Fruit fly (Drosophila melanogaster): Measurements from ENCODE around the gene CG33159.

CG33159 gene

DNA sequence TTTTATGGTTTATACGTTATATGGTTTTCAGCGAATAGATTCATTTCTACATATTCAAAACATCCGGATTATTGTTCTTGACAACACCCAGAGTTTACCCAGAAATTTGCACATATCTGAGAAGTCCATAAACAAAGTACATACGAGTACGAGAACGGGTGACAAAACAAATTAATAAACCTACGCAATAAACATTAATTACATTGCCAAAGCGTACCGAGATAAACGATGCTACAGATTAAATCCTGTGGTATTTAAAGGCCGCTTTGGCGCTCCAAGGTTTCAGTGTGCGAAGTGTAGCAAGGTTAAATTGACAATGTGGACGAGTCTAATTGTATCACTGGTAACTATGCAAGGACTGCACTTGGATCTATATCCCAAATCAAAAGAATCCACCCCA lies 17.0 kb downstream of the CG33159 start, which contains the start of gene CG14957:
CG14957 (plus strand) TSS at position 301 of the 400 bp plus-strand sequence.
- TF ChIP-seq CG3838 (GFP tag; optimal IDR thresholded peaks at IDR 0.05) = no peak
- TF ChIP-seq Rfx (GFP tag; IDR thresholded peaks at IDR 0.05) = 0 out of 2 replicates have a peak, but pooled peaks have one; percentile 12
- TF ChIP-seq CG15479 (GFP tag; optimal IDR thresholded peaks at IDR 0.05) = no peak

dm6 chr3L:3186364-3186763 lies 17.9 kb downstream of the CG33159 start, which contains the start of gene CG32284:
CG32284 (plus strand) TSS chr3L:3186664.
- TF ChIP-seq ase (GFP tag; IDR thresholded peaks at IDR 0.05) = no peak
- TF ChIP-seq eve (GFP tag; optimal IDR thresholded peaks at IDR 0.05) = no peak
- no peak for TF ChIP-seq Side (GFP tag; optimal IDR thresholded peaks at IDR 0.05)
- TF ChIP-seq Dp (GFP tag; optimal IDR thresholded peaks at IDR 0.05) = no peak
- no peak for TF ChIP-seq mirr (GFP tag; optimal IDR thresholded peaks at IDR 0.05)
- TF ChIP-seq CG8944 (GFP tag; optimal IDR thresholded peaks at IDR 0.05) = no peak
- TF ChIP-seq trem (tag; optimal IDR thresholded peaks at IDR 0.05) = no peak
- TF ChIP-seq gsb (GFP tag; IDR thresholded peaks at IDR 0.05) = no peak
- TF ChIP-seq emc (GFP tag; optimal IDR thresholded peaks at IDR 0.05) = no peak
- TF ChIP-seq run (tag; optimal IDR thresholded peaks at IDR 0.05) = no peak
- no peak for TF ChIP-seq CG7928 (GFP tag; optimal IDR thresholded peaks at IDR 0.05)
- no peak for TF ChIP-seq Dll (GFP tag; IDR thresholded peaks at IDR 0.05; ENCODE audit: partially characterized antibody)
- no peak for TF ChIP-seq CG10209 (GFP tag; optimal IDR thresholded peaks at IDR 0.05)
- TF ChIP-seq ash1 (GFP tag; optimal IDR thresholded peaks at IDR 0.05) = no peak
- no peak for TF ChIP-seq fd96Cb (tag; optimal IDR thresholded peaks at IDR 0.05)
- TF ChIP-seq pfk (GFP tag; optimal IDR thresholded peaks at IDR 0.05) = no peak
- TF ChIP-seq Chrac-16 (GFP tag; optimal IDR thresholded peaks at IDR 0.05) = no peak

DNA sequence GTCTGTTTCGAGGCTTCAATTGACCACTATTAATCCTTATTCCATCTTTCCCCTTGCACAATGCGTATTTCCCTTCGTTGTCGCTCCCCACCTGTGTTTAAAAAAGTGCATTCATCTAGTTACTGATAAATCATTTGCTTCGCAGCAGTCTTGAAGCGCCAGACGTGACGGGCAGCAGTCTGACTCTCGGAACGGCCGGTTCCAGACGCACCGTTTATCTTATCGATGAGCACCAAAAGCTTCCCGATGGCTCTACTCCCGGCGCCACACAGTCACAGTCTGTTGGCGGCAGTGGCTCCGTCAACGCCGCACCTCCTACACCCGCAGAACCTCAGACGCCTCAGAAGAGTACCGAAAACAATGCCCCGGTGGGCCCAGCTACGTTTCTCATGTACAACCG lies 20.1 kb downstream of the CG33159 start, which contains the start of gene CG42494:
CG42494 (plus strand) TSS at position 301 of the 400 bp plus-strand sequence.
- TF ChIP-seq CG4707 (GFP tag; optimal IDR thresholded peaks at IDR 0.05) (no peak), prd (optimal IDR thresholded peaks at IDR 0.05) (no peak), prd (GFP tag; IDR thresholded peaks at IDR 0.05) (no peak), CG6765 (GFP tag; optimal IDR thresholded peaks at IDR 0.05) (no peak), Optix (GFP tag; IDR thresholded peaks at IDR 0.05) (no peak), repo (GFP tag; optimal IDR thresholded peaks at IDR 0.05) (no peak), crc (GFP tag; optimal IDR thresholded peaks at IDR 0.05) (no peak), bsh (GFP tag; optimal IDR thresholded peaks at IDR 0.05) (no peak)

DNA sequence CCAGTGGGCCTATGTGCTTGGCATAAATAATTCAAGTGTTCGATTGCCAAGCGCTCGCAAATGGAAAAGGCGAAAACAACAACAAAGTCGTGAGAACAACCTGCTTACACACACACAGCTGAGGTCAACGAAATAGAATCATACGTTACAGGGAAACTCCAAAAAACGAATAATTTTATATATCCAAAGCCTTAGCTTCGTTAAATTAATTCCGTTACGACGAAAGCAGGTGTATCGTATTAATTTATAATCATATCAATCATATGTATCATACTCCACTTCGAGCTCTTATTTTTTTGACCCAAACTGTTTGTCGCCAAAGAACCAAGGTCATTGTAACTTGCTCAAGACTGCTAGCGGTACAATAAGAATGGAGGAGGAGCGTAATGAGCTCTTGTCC lies 24.8 kb downstream of the CG33159 start:
- TF ChIP-seq BEAF-32 (GFP tag; optimal IDR thresholded peaks at IDR 0.05) (no peak), eyg (GFP tag; optimal IDR thresholded peaks at IDR 0.05) (peak; percentile 78), CG7786 (GFP tag; optimal IDR thresholded peaks at IDR 0.05) (peak; percentile 60), CG6683 (GFP tag; optimal IDR thresholded peaks at IDR 0.05) (peak; percentile 79), CG4282 (GFP tag; optimal IDR thresholded peaks at IDR 0.05) (no peak), Gsc (GFP tag; IDR thresholded peaks at IDR 0.05) (peak; percentile 57; the same call in 1 of the 2 replicates), crol (GFP tag; IDR thresholded peaks at IDR 0.05) (no peak), Mad (GFP tag; optimal IDR thresholded peaks at IDR 0.05) (peak; percentile 65), dysf (GFP tag; IDR thresholded peaks at IDR 0.05) (peak; percentile 93), CG6254 (GFP tag; optimal IDR thresholded peaks at IDR 0.05) (peak; percentile 88), CG3847 (GFP tag; IDR thresholded peaks at IDR 0.05) (peak; percentile 70), Hr78 (GFP tag; optimal IDR thresholded peaks at IDR 0.05) (no peak), sens (GFP tag) (peak; percentile 97), Tbp (GFP tag; optimal IDR thresholded peaks at IDR 0.05) (no peak), cas (GFP tag; IDR thresholded peaks at IDR 0.05) (peak; percentile 83), Dip3 (GFP tag; optimal IDR thresholded peaks at IDR 0.05) (peak; percentile 77), CG15269 (tag; optimal IDR thresholded peaks at IDR 0.05) (peak; percentile 91), CTCF (GFP tag; optimal IDR thresholded peaks at IDR 0.05) (no peak), CG32532 (GFP tag; IDR thresholded peaks at IDR 0.05) (peak; percentile 89), Bdp1 (GFP tag; optimal IDR thresholded peaks at IDR 0.05) (peak; percentile 53), CG8281 (tag; optimal IDR thresholded peaks at IDR 0.05) (peak; percentile 73)
